Fruit fly (Drosophila melanogaster): Measurements from ENCODE around the gene ninaD.

DNA sequence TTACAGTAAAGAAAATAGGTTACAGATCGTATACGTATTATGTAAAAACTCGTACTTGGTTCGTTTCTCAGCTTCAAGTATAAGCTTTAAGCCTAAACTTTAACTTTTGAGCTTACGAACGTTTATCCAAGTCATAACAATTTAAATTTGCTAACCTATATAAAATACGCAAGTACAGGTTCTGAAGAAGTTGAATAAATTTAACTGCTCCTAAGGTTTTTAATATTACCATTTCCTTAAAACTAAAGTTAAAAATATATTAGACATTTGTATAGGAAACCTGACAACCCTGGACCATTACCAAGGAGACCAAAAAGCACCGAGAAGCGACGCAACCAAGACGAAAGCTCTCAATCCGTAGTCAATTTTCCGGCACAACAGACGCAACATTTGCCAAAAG, 38.2 kb downstream of the ninaD start, which contains the start of gene CG5758:
- TF ChIP-seq CG12768 (GFP tag; optimal IDR thresholded peaks at IDR 0.05) = no peak
- TF ChIP-seq kay (GFP tag; ENCODE audit: borderline replicate concordance) = no peak
- TF ChIP-seq CG33017 (tag; optimal IDR thresholded peaks at IDR 0.05) = peak; percentile 29
- no peak for TF ChIP-seq cic (GFP tag; optimal IDR thresholded peaks at IDR 0.05)
- no peak for TF ChIP-seq toe (GFP tag; optimal IDR thresholded peaks at IDR 0.05)
- TF ChIP-seq CG1620 (GFP tag; optimal IDR thresholded peaks at IDR 0.05) = peak; percentile 24
- peak; percentile 61 for TF ChIP-seq bab1 (GFP tag; optimal IDR thresholded peaks at IDR 0.05)
- TF ChIP-seq Mnt (GFP tag; optimal IDR thresholded peaks at IDR 0.05) = no peak
- no peak for TF ChIP-seq pad (GFP tag; optimal IDR thresholded peaks at IDR 0.05)
- TF ChIP-seq ovo (GFP tag; optimal IDR thresholded peaks at IDR 0.05) = no peak
